Worm (Caenorhabditis elegans) whole organism, L1 larva: ENCODE data around the gene C34E11.4.

Experiments used
- nhr-11 ChIP-seq: fragments of 150-350 bp; optimal IDR thresholded peaks from 2 replicates; lab custom pipeline; 2014; ENCODE audit warnings: missing biosample characterization, missing genetic modification characterization
- nhr-77 ChIP-seq: fragments of 150-350 bp; optimal IDR thresholded peaks from 2 replicates; lab custom pipeline; 2014; ENCODE audit warnings: missing biosample characterization, missing genetic modification characterization
- pax-3 ChIP-seq: fragments of 200-800 bp; sonication (Bioruptor generic); optimal IDR thresholded peaks from 2 replicates; lab custom pipeline; 2018; ENCODE audit warnings: mild to moderate bottlenecking, missing genetic modification characterization, moderate library complexity, missing compliant biosample characterization

DNA sequence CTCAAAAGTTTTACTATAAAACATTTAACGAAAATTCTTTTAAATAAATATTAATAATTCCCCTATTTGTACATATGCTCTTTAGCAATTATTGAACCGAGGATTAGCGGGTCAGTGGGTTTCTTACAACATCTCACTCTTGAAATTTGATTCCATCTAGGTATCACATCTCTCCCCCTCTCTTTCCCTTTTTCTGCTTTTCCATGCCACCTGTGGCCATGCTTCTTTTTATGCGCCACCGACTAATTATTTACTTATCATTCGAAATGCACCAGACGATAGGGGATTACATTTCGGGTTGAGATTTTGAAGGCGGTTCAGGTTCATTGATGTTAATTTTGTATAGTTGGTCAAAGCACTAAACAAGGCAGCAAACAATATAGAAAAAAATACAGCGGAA is 38.1 kb upstream of the C34E11.4 start:
- no peak for TF ChIP-seq nhr-77 (tag; lab: Kevin White, UChicago)
- no peak for TF ChIP-seq nhr-11 (tag; lab: Kevin White, UChicago)
- TF ChIP-seq pax-3 (tag; lab: Kevin White, UChicago), result no peak
